Worm (Caenorhabditis elegans) whole organism, L4 larva: Measurements from ENCODE around the gene qns-1.

Source experiments
- egl-27 ChIP-seq: sonication (generic microtip); optimal IDR thresholded peaks from 3 replicates; lab custom pipeline; 2017; ENCODE audit warnings: missing biosample characterization, missing genetic modification reagents, missing genetic modification characterization
- pha-4 ChIP-seq, 2 experiments: fragments of 150-350 bp in 1 of 2; fragments of 200-800 bp in 1 of 2; sonication (Bioruptor generic) in 1 of 2; IDR thresholded peaks in 1 of 2; optimal IDR thresholded peaks in 1 of 2; 2 replicates each; pipeline versions ENCODE4 v1.3.6 to Lab custom; 2014 to 2022; ENCODE audit warnings: missing genetic modification characterization in 2 of 2, missing genetic modification reagents in 2 of 2, missing biosample characterization in 1 of 2, missing compliant biosample characterization in 1 of 2
- snpc-4 ChIP-seq: fragments of 150-350 bp; optimal IDR thresholded peaks from 2 replicates; lab custom pipeline; 2014; ENCODE audit warnings: missing biosample characterization, missing genetic modification characterization

DNA sequence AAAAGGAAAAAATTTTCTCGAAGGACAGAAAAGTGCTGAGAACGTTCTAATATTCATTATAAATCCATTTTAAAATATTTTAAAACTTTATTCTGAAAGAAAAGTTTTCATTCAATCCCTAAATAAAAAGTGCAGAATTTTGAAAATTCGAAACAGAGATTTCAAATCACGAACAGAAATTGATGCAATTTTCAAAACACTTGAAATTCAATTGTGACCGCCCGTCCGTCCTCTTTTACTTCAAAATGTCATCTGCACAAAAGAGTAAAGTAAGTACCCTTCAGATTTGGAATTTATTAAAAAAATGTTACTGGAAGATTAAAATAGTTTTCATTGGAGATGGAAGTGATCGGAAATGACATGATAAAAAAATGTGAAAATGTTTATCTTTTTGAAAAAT lies 30.6 kb downstream of the qns-1 start:
- TF ChIP-seq egl-27 (tag; lab: Kevin White, UChicago) (no peak), snpc-4 (tag; lab: Kevin White, UChicago) (no peak), pha-4 (GFP tag; IDR thresholded peaks at IDR 0.05; lab: Robert Waterston, UW) (no peak), pha-4 (tag; optimal IDR thresholded peaks at IDR 0.05; lab: Kevin White, UChicago) (no peak)
